Worm (Caenorhabditis elegans): ENCODE measurements around the gene nft-1.

The nft-1 gene

DNA sequence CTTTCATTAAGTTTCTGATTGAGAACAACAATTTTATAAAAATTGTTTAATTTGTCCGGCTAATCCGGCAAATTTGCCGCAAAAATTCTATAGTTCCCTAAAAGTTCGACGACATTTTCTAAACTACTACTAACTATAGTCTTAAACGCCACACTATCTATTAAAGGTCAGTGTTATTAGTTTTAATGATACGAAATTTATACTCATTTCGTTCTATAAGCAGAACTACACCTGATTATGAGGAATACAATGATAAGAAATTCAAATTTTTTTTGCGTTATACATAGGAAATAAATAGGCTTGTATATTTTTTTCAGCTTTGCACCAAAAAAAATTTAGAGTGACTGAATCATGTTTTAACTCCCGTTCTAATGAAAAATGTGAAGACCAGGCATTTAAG is 24.8 kb downstream of the nft-1 start:
- TF ChIP-seq isw-1 (GFP tag; IDR thresholded peaks at IDR 0.05) (no peak), unc-130 (tag; optimal IDR thresholded peaks at IDR 0.05) (no peak), aha-1 (tag; optimal IDR thresholded peaks at IDR 0.05) (no peak), egl-13 (tag; optimal IDR thresholded peaks at IDR 0.05) (no peak), unc-86 (tag; optimal IDR thresholded peaks at IDR 0.05) (no peak), fkh-4 (tag; optimal IDR thresholded peaks at IDR 0.05; ENCODE audit: borderline replicate concordance) (no peak), aly-2 (tag; optimal IDR thresholded peaks at IDR 0.05) (no peak), fkh-10 (GFP tag; optimal IDR thresholded peaks at IDR 0.05) (no peak), hpl-2 (GFP tag; optimal IDR thresholded peaks at IDR 0.05) (no peak), vab-15 (tag; optimal IDR thresholded peaks at IDR 0.05) (no peak), pax-3 (tag; optimal IDR thresholded peaks at IDR 0.05) (no peak), dpl-1 (GFP tag; optimal IDR thresholded peaks at IDR 0.05) (no peak), xbp-1 (tag; optimal IDR thresholded peaks at IDR 0.05) (no peak), pag-3 (tag; optimal IDR thresholded peaks at IDR 0.05; ENCODE audit: borderline replicate concordance, insufficient read depth) (no peak), jun-1 (tag; optimal IDR thresholded peaks at IDR 0.05) (no peak), ets-5 (GFP tag; IDR thresholded peaks at IDR 0.05) (no peak), lsy-2 (tag; optimal IDR thresholded peaks at IDR 0.05) (no peak)

ce11 chrIII:11949276-11949879 is 25.7 kb downstream of the nft-1 start:
- TF ChIP-seq pqm-1 (tag; optimal IDR thresholded peaks at IDR 0.05) = peak; percentile 24
- TF ChIP-seq lsy-2 (tag; optimal IDR thresholded peaks at IDR 0.05) = no peak

ce11 chrIII:11951111-11951510 is 27.4 kb downstream of the nft-1 start:
- no peak for TF ChIP-seq nhr-76 (tag; optimal IDR thresholded peaks at IDR 0.05)
- TF ChIP-seq nhr-77 (tag; optimal IDR thresholded peaks at IDR 0.05) = no peak
- no peak for TF ChIP-seq lin-35 (GFP tag; optimal IDR thresholded peaks at IDR 0.05)
- TF ChIP-seq pax-3 (tag; optimal IDR thresholded peaks at IDR 0.05) = no peak
- TF ChIP-seq mep-1 (tag; optimal IDR thresholded peaks at IDR 0.05) = no peak
- TF ChIP-seq pag-3 (tag; optimal IDR thresholded peaks at IDR 0.05; ENCODE audit: borderline replicate concordance, insufficient read depth) = no peak
- TF ChIP-seq lir-3 (tag; optimal IDR thresholded peaks at IDR 0.05; ENCODE audit: poor library complexity) = no peak
- no peak for TF ChIP-seq jun-1 (tag; optimal IDR thresholded peaks at IDR 0.05)
- no peak for TF ChIP-seq xbp-1 (tag; optimal IDR thresholded peaks at IDR 0.05)
- no peak for TF ChIP-seq unc-30 (tag; optimal IDR thresholded peaks at IDR 0.05)
- TF ChIP-seq dpl-1 (GFP tag; optimal IDR thresholded peaks at IDR 0.05) = no peak
- no peak for TF ChIP-seq hlh-17 (GFP tag; optimal IDR thresholded peaks at IDR 0.05; ENCODE audit: borderline replicate concordance)
- no peak for TF ChIP-seq hlh-4 (tag; optimal IDR thresholded peaks at IDR 0.05)
- no peak for TF ChIP-seq elt-3 (tag; optimal IDR thresholded peaks at IDR 0.05)
- TF ChIP-seq lin-39 (tag; optimal IDR thresholded peaks at IDR 0.05) = no peak
- no peak for TF ChIP-seq ceh-88 (GFP tag; IDR thresholded peaks at IDR 0.05)
- no peak for TF ChIP-seq nhr-90 (tag; optimal IDR thresholded peaks at IDR 0.05; ENCODE audit: poor library complexity)
- no peak for TF ChIP-seq snu-23 (GFP tag; optimal IDR thresholded peaks at IDR 0.05)
- TF ChIP-seq efl-1 (optimal IDR thresholded peaks at IDR 0.05) = no peak
- no peak for TF ChIP-seq efl-1 (GFP tag; optimal IDR thresholded peaks at IDR 0.05 in 1 of 2)
- no peak for TF ChIP-seq zip-4 (GFP tag; optimal IDR thresholded peaks at IDR 0.05)

DNA sequence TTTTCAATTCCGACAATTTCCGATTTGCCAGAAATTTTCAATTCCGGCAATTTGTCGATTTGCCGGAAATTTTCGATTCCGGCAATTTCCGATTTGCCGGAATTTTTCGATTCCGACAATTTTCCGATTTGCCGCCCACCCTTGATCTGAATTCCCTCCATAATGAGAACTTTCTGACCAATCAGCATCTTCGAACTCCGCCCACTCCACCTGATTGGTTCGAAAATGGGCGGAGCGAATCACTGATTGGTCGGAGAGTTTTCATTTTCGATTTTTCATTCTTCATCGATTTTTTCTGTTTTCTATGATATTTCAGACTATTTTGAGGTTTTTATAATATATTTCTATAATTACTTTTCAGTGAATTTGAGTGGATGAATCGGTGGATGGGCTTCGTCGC is 30.5 kb downstream of the nft-1 start:
- no peak for TF ChIP-seq sox-4 (tag; optimal IDR thresholded peaks at IDR 0.05)

ce11 chrIII:11960080-11960479 is 36.4 kb downstream of the nft-1 start, which contains the start of gene top-3:
top-3 (minus strand) TSS chrIII:11960180.
- no peak for TF ChIP-seq lir-3 (tag; optimal IDR thresholded peaks at IDR 0.05; ENCODE audit: poor library complexity)
- TF ChIP-seq lin-14 (GFP tag; optimal IDR thresholded peaks at IDR 0.05) = no peak
- no peak for TF ChIP-seq elt-2 (tag; optimal IDR thresholded peaks at IDR 0.05)
- no peak for TF ChIP-seq mab-9 (GFP tag; IDR thresholded peaks at IDR 0.05)
- no peak for TF ChIP-seq tbx-2 (tag; optimal IDR thresholded peaks at IDR 0.05)
- TF ChIP-seq unc-62 (GFP tag; optimal IDR thresholded peaks at IDR 0.05) = no peak
- TF ChIP-seq blmp-1 (tag; optimal IDR thresholded peaks at IDR 0.05) = no peak
- no peak for TF ChIP-seq egl-13 (tag; optimal IDR thresholded peaks at IDR 0.05)
- no peak for TF ChIP-seq C16A3.4 (tag; optimal IDR thresholded peaks at IDR 0.05)
- no peak for TF ChIP-seq xbp-1 (tag; optimal IDR thresholded peaks at IDR 0.05)
